ENCODE assay signal across 1 fruit fly cellular context in the genomic region with DNA sequence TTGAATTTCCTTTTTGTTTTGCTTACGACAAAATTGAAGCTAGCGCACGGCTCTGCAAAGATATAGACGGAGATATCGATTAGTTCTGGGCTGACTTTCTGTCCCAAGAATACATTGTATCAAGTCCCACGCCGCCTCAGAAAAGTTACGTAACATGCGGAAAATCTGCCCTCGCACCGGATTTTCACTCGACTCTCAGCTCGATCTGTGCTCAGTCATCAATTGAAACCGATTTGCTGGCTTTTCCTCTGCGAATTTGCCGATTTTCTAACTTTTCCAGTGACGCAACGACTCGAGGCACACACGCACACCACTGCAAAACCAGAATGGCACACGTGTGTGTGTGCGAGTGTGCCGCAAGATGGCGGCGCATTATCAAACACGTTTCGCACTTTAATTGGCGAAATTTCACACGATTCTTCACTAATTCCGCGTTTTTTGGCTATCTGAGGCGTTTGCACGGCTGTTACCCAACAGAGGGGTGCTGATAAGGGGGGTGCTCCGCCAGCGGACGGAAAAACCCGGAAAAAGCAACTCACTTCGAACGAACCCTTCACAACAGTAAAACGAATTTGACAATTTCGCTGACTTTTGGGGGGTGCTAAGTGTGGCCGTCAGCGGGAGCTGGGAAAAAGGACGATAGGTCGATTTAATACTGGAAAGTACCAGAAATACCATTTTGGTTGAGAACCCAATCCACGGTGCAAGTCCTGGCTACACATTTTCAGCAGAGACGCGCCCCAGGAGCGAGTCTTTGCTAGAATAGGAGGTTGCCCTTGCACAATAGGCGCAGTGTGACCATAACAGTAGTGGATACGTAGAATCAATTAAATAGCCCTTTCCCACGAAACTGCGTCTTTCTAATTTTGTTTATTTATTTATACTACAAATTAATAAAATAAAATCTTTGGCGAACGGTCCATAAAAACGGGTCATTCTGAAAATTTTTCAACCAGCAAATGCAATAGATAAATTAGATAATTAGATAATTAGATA.
A peak's percentile ranks its signal among the peaks of the same experiment; 100 is the strongest.
TF ChIP-seq lines count a peak whose summit lies in the region.

A gene (minus strand): TSS at position 634 of the 996 bp plus-strand sequence.

TF ChIP-seq in whole organism, embryonic, 481 proteins besides CTCF, POLR2A, EP300 and RAD21 (continued from another document):
- peak; percentile 29 for TF ChIP-seq CG4820 (GFP tag; optimal IDR thresholded peaks at IDR 0.05; lab: Kevin White, UChicago)
- no peak for TF ChIP-seq CkIIα-i1 (GFP tag; IDR thresholded peaks at IDR 0.05; lab: Robert Waterston, UW)
- TF ChIP-seq CG6791 (GFP tag; IDR thresholded peaks at IDR 0.05; lab: Robert Waterston, UW; ENCODE audit: partially characterized antibody): no peak
- TF ChIP-seq croc (GFP tag; conservative IDR thresholded peaks at IDR 0.05; lab: Robert Waterston, UW): no peak
- TF ChIP-seq cad (GFP tag; optimal IDR thresholded peaks at IDR 0.05; lab: Kevin White, UChicago): no peak
- peak; percentile 69 for TF ChIP-seq Sry-δ (GFP tag; optimal IDR thresholded peaks at IDR 0.05; lab: Kevin White, UChicago)
- no peak for TF ChIP-seq CG7556 (GFP tag; optimal IDR thresholded peaks at IDR 0.05; lab: Kevin White, UChicago)
- no peak for TF ChIP-seq ap (GFP tag; IDR thresholded peaks at IDR 0.05; lab: Robert Waterston, UW)
- peak; percentile 49 for TF ChIP-seq CG6254 (GFP tag; optimal IDR thresholded peaks at IDR 0.05; lab: Kevin White, UChicago)
- TF ChIP-seq pita (GFP tag; optimal IDR thresholded peaks at IDR 0.05; lab: Kevin White, UChicago): peak; percentile 100
- TF ChIP-seq Side (GFP tag; optimal IDR thresholded peaks at IDR 0.05; lab: Kevin White, UChicago): peak; percentile 45
- peak; percentile 3 for TF ChIP-seq CG33557 (GFP tag; optimal IDR thresholded peaks at IDR 0.05; lab: Kevin White, UChicago)
- peak; percentile 31 for TF ChIP-seq disco-r (GFP tag; optimal IDR thresholded peaks at IDR 0.05; lab: Kevin White, UChicago)
- no peak for TF ChIP-seq amos (GFP tag; IDR thresholded peaks at IDR 0.05; lab: Robert Waterston, UW; ENCODE audit: partially characterized antibody)
- no peak for TF ChIP-seq CG4730 (GFP tag; IDR thresholded peaks at IDR 0.05; lab: Robert Waterston, UW)
- peak; percentile 31 for TF ChIP-seq hkb (optimal IDR thresholded peaks at IDR 0.05; lab: Kevin White, UChicago)
- TF ChIP-seq hkb (GFP tag; IDR thresholded peaks at IDR 0.05; lab: Robert Waterston, UW): no peak
- TF ChIP-seq CG12769 (tag; optimal IDR thresholded peaks at IDR 0.05; lab: Kevin White, UChicago): peak; percentile 63
- TF ChIP-seq ind (GFP tag; optimal IDR thresholded peaks at IDR 0.05; lab: Kevin White, UChicago): no peak
